Worm (Caenorhabditis elegans): ENCODE data around the gene pno-1.

pno-1 gene

DNA sequence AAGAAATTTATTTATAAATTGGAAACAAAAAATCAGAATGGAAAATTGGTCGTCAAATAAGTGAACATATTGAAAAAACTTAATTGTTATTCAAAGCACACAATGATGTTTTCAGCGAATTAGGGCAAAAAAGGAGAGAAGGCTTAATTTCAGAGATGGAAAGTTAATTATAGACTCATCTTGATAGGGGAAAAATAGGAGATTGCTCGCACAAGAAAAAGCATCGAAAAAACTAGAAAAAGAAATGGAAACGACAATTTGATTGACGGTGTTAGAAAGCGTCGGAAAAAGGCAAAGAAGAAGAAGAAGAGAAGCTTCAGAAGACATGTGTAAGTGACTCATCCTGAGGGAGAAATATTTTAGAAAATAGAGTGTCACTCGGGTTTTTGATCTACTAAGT, 46.7 kb downstream of the pno-1 start:
- no peak for TF ChIP-seq sea-1 (GFP tag; conservative IDR thresholded peaks at IDR 0.05)
- no peak for TF ChIP-seq pes-1 (GFP tag; IDR thresholded peaks at IDR 0.05)
- TF ChIP-seq ceh-13 (GFP tag; optimal IDR thresholded peaks at IDR 0.05) = no peak
- TF ChIP-seq scrt-1 (GFP tag; IDR thresholded peaks at IDR 0.05) = no peak
- TF ChIP-seq ama-1 (optimal IDR thresholded peaks at IDR 0.05) = no peak
- no peak for TF ChIP-seq F13C5.2 (tag; optimal IDR thresholded peaks at IDR 0.05)
- no peak for TF ChIP-seq ceh-36 (tag; optimal IDR thresholded peaks at IDR 0.05)
- no peak for TF ChIP-seq hnd-1 (tag; optimal IDR thresholded peaks at IDR 0.05)

- no peak for TF ChIP-seq scrt-1 (GFP tag; IDR thresholded peaks at IDR 0.05)
- no peak for TF ChIP-seq ceh-36 (tag; optimal IDR thresholded peaks at IDR 0.05)
- TF ChIP-seq flt-1 (GFP tag; IDR thresholded peaks at IDR 0.05) = no peak
- no peak for TF ChIP-seq B0310.2 (tag; optimal IDR thresholded peaks at IDR 0.05)
- TF ChIP-seq ama-1 (optimal IDR thresholded peaks at IDR 0.05) = no peak
These were observed 50.8 kb downstream of the pno-1 start, which contains the start of gene nlp-11 for ce11 chrII:9691839-9692238. Gene nlp-11, minus strand, starts transcription at chrII:9691939.

- TF ChIP-seq F13C5.2 (tag; optimal IDR thresholded peaks at IDR 0.05) = no peak
These were observed 52.5 kb downstream of the pno-1 start for ce11 chrII:9690067-9690632.

Data from whole organism, early embryonic.